Fruit fly (Drosophila melanogaster) whole organism, embryonic: ENCODE results near the gene yellow-g2.
A peak's percentile ranks its signal among the peaks of the same experiment; 100 is the strongest.

ENCODE experiments used
- Antp ChIP-seq: fragments of 200-800 bp; sonication (Bioruptor generic); optimal IDR thresholded peaks from 3 replicates; lab custom pipeline; 2016; ENCODE audit warnings: missing biosample characterization, missing genetic modification characterization
- C15 ChIP-seq: fragments of 200-800 bp; sonication (Bioruptor generic); IDR thresholded peaks from 3 replicates; pipeline ENCODE4 v1.3.6; 2022; ENCODE audit warnings: missing biosample characterization, missing genetic modification characterization
- CG10462 ChIP-seq: fragments of 200-800 bp; sonication (Bioruptor generic); optimal IDR thresholded peaks from 2 replicates; lab custom pipeline; 2016; ENCODE audit warnings: missing biosample characterization, missing genetic modification characterization
- CG12104 ChIP-seq: fragments of 200-800 bp; sonication (Bioruptor generic); optimal IDR thresholded peaks from 3 replicates; lab custom pipeline; 2016; ENCODE audit warnings: missing biosample characterization, missing genetic modification characterization
- CG12769 ChIP-seq: fragments of 200-800 bp; sonication (Bioruptor generic); optimal IDR thresholded peaks from 2 replicates; lab custom pipeline; 2019; ENCODE audit warnings: missing biosample characterization, mild to moderate bottlenecking, missing genetic modification characterization, moderate library complexity
- CG14965 ChIP-seq: fragments of 200-800 bp; sonication (Bioruptor generic); optimal IDR thresholded peaks from 2 replicates; lab custom pipeline; 2016; ENCODE audit warnings: missing biosample characterization, missing genetic modification characterization, borderline replicate concordance
- CG15696 ChIP-seq: fragments of 200-800 bp; sonication (Bioruptor generic); optimal IDR thresholded peaks from 2 replicates; lab custom pipeline; 2019; ENCODE audit warnings: missing biosample characterization, mild to moderate bottlenecking, missing genetic modification characterization, moderate library complexity
- CG1603 ChIP-seq: fragments of 200-800 bp; sonication (Bioruptor generic); optimal IDR thresholded peaks from 2 replicates; lab custom pipeline; 2019; ENCODE audit warnings: missing biosample characterization, mild to moderate bottlenecking, missing genetic modification characterization, moderate library complexity
- CG16779 ChIP-seq: fragments of 200-800 bp; sonication (Bioruptor generic); IDR thresholded peaks from 2 replicates; pipeline ENCODE4 v1.3.6; 2022; ENCODE audit warnings: missing biosample characterization, missing genetic modification characterization
- CG17186 ChIP-seq: fragments of 200-800 bp; sonication (Bioruptor generic); optimal IDR thresholded peaks from 3 replicates; lab custom pipeline; 2017; ENCODE audit warnings: missing biosample characterization, missing genetic modification reagents, missing genetic modification characterization
- CG17361 ChIP-seq: fragments of 200-800 bp; sonication (Bioruptor generic); IDR thresholded peaks from 3 replicates; pipeline ENCODE4 v1.3.6; 2022; ENCODE audit warnings: missing biosample characterization, missing genetic modification characterization
- CG2129 ChIP-seq: fragments of 200-800 bp; sonication (Bioruptor generic); IDR thresholded peaks from 2 replicates; pipeline ENCODE4 v1.3.6; 2022; ENCODE audit warnings: missing biosample characterization, missing genetic modification characterization; ENCODE audit not compliant: partially characterized antibody
- CG3065 ChIP-seq: fragments of 200-800 bp; sonication (Bioruptor generic); optimal IDR thresholded peaks from 2 replicates; lab custom pipeline; 2016; ENCODE audit warnings: missing biosample characterization, missing genetic modification characterization
- CG32767 ChIP-seq: fragments of 200-800 bp; sonication (Bioruptor generic); IDR thresholded peaks from 2 replicates; pipeline ENCODE4 v1.3.6; 2022; ENCODE audit warnings: missing biosample characterization, missing genetic modification characterization
- CG4404 ChIP-seq: fragments of 200-800 bp; sonication (Bioruptor generic); IDR thresholded peaks from 2 replicates; pipeline ENCODE4 v1.3.6; 2022; ENCODE audit warnings: missing biosample characterization, missing genetic modification characterization
- CG4730 ChIP-seq: fragments of 200-800 bp; sonication (Bioruptor generic); IDR thresholded peaks from 2 replicates; pipeline ENCODE4 v1.3.6; 2022; ENCODE audit warnings: missing biosample characterization, missing genetic modification characterization
- CG7556 ChIP-seq: fragments of 200-800 bp; sonication (Bioruptor generic); optimal IDR thresholded peaks from 2 replicates; lab custom pipeline; 2017; ENCODE audit warnings: missing biosample characterization, mild to moderate bottlenecking, missing genetic modification characterization
- CG8765 ChIP-seq: fragments of 200-800 bp; sonication (Bioruptor generic); IDR thresholded peaks from 2 replicates; pipeline ENCODE4 v1.3.6; 2022; ENCODE audit warnings: missing biosample characterization, missing genetic modification characterization
- CG9932 ChIP-seq: fragments of 200-800 bp; sonication (Bioruptor generic); IDR thresholded peaks from 2 replicates; pipeline ENCODE4 v1.3.6; 2022; ENCODE audit warnings: missing biosample characterization, missing genetic modification characterization
- D19B ChIP-seq: fragments of 200-800 bp; sonication (Bioruptor generic); optimal IDR thresholded peaks from 2 replicates; lab custom pipeline; 2017; ENCODE audit warnings: missing biosample characterization, mild to moderate bottlenecking, missing genetic modification characterization
- Dref ChIP-seq: fragments of 200-800 bp; sonication (Bioruptor generic); IDR thresholded peaks from 2 replicates; pipeline ENCODE4 v1.3.6; 2022; ENCODE audit warnings: missing biosample characterization, missing genetic modification characterization
- Fer1 ChIP-seq: fragments of 200-800 bp; sonication (Bioruptor generic); optimal IDR thresholded peaks from 2 replicates; lab custom pipeline; 2017; ENCODE audit warnings: missing biosample characterization, mild to moderate bottlenecking, missing genetic modification characterization
- Hey ChIP-seq: fragments of 200-800 bp; sonication (Bioruptor generic); optimal IDR thresholded peaks from 3 replicates; lab custom pipeline; 2018; ENCODE audit warnings: missing biosample characterization, mild to moderate bottlenecking, missing genetic modification characterization
- Hr3 ChIP-seq: fragments of 200-800 bp; sonication (Bioruptor generic); optimal IDR thresholded peaks from 3 replicates; lab custom pipeline; 2016; ENCODE audit warnings: missing biosample characterization, missing genetic modification characterization
- MESR4 ChIP-seq: fragments of 200-800 bp; sonication (Bioruptor generic); optimal IDR thresholded peaks from 2 replicates; lab custom pipeline; 2018; ENCODE audit warnings: missing biosample characterization, mild to moderate bottlenecking, missing genetic modification characterization, moderate library complexity
- NC2α ChIP-seq: fragments of 200-800 bp; sonication (Bioruptor generic); optimal IDR thresholded peaks from 2 replicates; lab custom pipeline; 2016; ENCODE audit warnings: missing biosample characterization, missing genetic modification characterization
- Neu2 ChIP-seq: fragments of 200-800 bp; sonication (Bioruptor generic); optimal IDR thresholded peaks from 3 replicates; lab custom pipeline; 2016; ENCODE audit warnings: missing biosample characterization, missing genetic modification characterization, borderline replicate concordance
- Pdp1 ChIP-seq, 2 experiments: fragments of 200-800 bp; sonication (Bioruptor generic); optimal IDR thresholded peaks; 3 replicates each; lab custom pipeline; 2016; ENCODE audit warnings: missing biosample characterization in 2 of 2, missing genetic modification characterization in 2 of 2, mild to moderate bottlenecking in 1 of 2, moderate library complexity in 1 of 2
- Side ChIP-seq: fragments of 200-800 bp; sonication (Bioruptor generic); optimal IDR thresholded peaks from 2 replicates; lab custom pipeline; 2016; ENCODE audit warnings: missing biosample characterization, missing genetic modification characterization
- Sox100B ChIP-seq: fragments of 200-800 bp; sonication (Bioruptor generic); optimal IDR thresholded peaks from 3 replicates; lab custom pipeline; 2018; ENCODE audit warnings: missing biosample characterization, mild to moderate bottlenecking, missing genetic modification characterization
- abd-A ChIP-seq: fragments of 200-800 bp; sonication (Bioruptor generic); optimal IDR thresholded peaks from 3 replicates; lab custom pipeline; 2019; ENCODE audit warnings: missing biosample characterization, mild to moderate bottlenecking, missing genetic modification characterization, moderate library complexity
- ac ChIP-seq: fragments of 200-800 bp; sonication (Bioruptor generic); optimal IDR thresholded peaks from 3 replicates; lab custom pipeline; 2017; ENCODE audit warnings: missing biosample characterization, mild to moderate bottlenecking, missing genetic modification characterization
- chn ChIP-seq: fragments of 200-800 bp; sonication (Bioruptor generic); optimal IDR thresholded peaks from 2 replicates; lab custom pipeline; 2016; ENCODE audit warnings: missing biosample characterization, missing genetic modification characterization
- ci ChIP-seq: fragments of 200-800 bp; sonication (Bioruptor generic); IDR thresholded peaks from 3 replicates; pipeline ENCODE4 v1.3.6; 2022; ENCODE audit warnings: missing biosample characterization, missing genetic modification characterization
- dati ChIP-seq: fragments of 200-800 bp; sonication (Bioruptor generic); IDR thresholded peaks from 2 replicates; pipeline ENCODE4 v1.3.6; 2022; ENCODE audit warnings: missing biosample characterization, missing genetic modification characterization
- disco-r ChIP-seq: fragments of 200-800 bp; sonication (Bioruptor generic); optimal IDR thresholded peaks from 2 replicates; lab custom pipeline; 2016; ENCODE audit warnings: missing biosample characterization, missing genetic modification characterization
- esg ChIP-seq: fragments of 200-800 bp; sonication (Bioruptor generic); conservative IDR thresholded peaks from 2 replicates; pipeline ENCODE4 v1.3.6; 2022; ENCODE audit warnings: missing biosample characterization, missing genetic modification characterization
- fd3F ChIP-seq: fragments of 200-800 bp; sonication (Bioruptor generic); optimal IDR thresholded peaks from 2 replicates; lab custom pipeline; 2018; ENCODE audit warnings: missing biosample characterization, mild to moderate bottlenecking, missing genetic modification characterization, moderate library complexity
- gem ChIP-seq: fragments of 200-800 bp; sonication (Bioruptor generic); optimal IDR thresholded peaks from 2 replicates; lab custom pipeline; 2019; ENCODE audit warnings: missing biosample characterization, mild to moderate bottlenecking, missing genetic modification characterization, moderate library complexity
- gro ChIP-seq: fragments of 200-800 bp; sonication (Bioruptor generic); optimal IDR thresholded peaks from 2 replicates; lab custom pipeline; 2016; ENCODE audit warnings: missing biosample characterization, missing genetic modification characterization
- gsb-n ChIP-seq: fragments of 200-800 bp; sonication (Bioruptor generic); optimal IDR thresholded peaks from 3 replicates; lab custom pipeline; 2018; ENCODE audit warnings: missing biosample characterization, mild to moderate bottlenecking, missing genetic modification characterization
- h ChIP-seq: fragments of >200 bp; optimal IDR thresholded peaks from 2 replicates; lab custom pipeline; 2017
- ham ChIP-seq: fragments of 200-800 bp; sonication (Bioruptor generic); IDR thresholded peaks from 2 replicates; pipeline ENCODE4 v1.3.6; 2022; ENCODE audit warnings: missing biosample characterization, missing genetic modification characterization
- ind ChIP-seq: fragments of 200-800 bp; sonication (Bioruptor generic); optimal IDR thresholded peaks from 3 replicates; lab custom pipeline; 2016; ENCODE audit warnings: missing biosample characterization, missing genetic modification characterization
- jigr1 ChIP-seq: fragments of 200-800 bp; sonication (Bioruptor generic); IDR thresholded peaks from 3 replicates; pipeline ENCODE4 v1.3.6; 2022; ENCODE audit warnings: missing biosample characterization, missing genetic modification characterization
- jumu ChIP-seq: fragments of 200-800 bp; sonication (Bioruptor generic); optimal IDR thresholded peaks from 3 replicates; lab custom pipeline; 2016; ENCODE audit warnings: missing biosample characterization, missing genetic modification characterization
- ken ChIP-seq: fragments of 200-800 bp; sonication (Bioruptor generic); IDR thresholded peaks from 3 replicates; pipeline ENCODE4 v1.3.6; 2022; ENCODE audit warnings: missing biosample characterization, missing genetic modification characterization
- otp ChIP-seq: fragments of 200-800 bp; sonication (Bioruptor generic); IDR thresholded peaks from 3 replicates; pipeline ENCODE4, ENCODE4 v1.3.6; 2022; ENCODE audit warnings: missing biosample characterization, missing genetic modification characterization
- pnt ChIP-seq: fragments of 200-800 bp; sonication (Bioruptor generic); optimal IDR thresholded peaks from 3 replicates; lab custom pipeline; 2016; ENCODE audit warnings: missing biosample characterization, missing genetic modification characterization
- trem ChIP-seq: fragments of 200-800 bp; optimal IDR thresholded peaks from 3 replicates; lab custom pipeline; 2019; ENCODE audit warnings: missing biosample characterization, mild to moderate bottlenecking, missing genetic modification characterization, moderate library complexity
- unc-4 ChIP-seq: fragments of 200-800 bp; sonication (Bioruptor generic); IDR thresholded peaks from 2 replicates; pipeline ENCODE4 v1.3.6; 2022; ENCODE audit warnings: missing biosample characterization, missing genetic modification characterization; ENCODE audit not compliant: partially characterized antibody

Gene yellow-g2

dm6 chr3L:2262515-2262944 is 13.8 kb upstream of the yellow-g2 start, which contains the start of the genes oxt and CG13807 (continued):
- TF ChIP-seq Dref (GFP tag; lab: Robert Waterston, UW) (no peak), CG15696 (tag; lab: Kevin White, UChicago) (peak; percentile 81), Neu2 (no peak), gsb-n (tag; lab: Kevin White, UChicago) (peak; percentile 81), trem (peak; percentile 88), ken (peak; percentile 92), Side (peak; percentile 47), dati (GFP tag; lab: Robert Waterston, UW) (0 out of 2 replicates have a peak, but pooled peaks have one; percentile 35), CG12769 (tag; lab: Kevin White, UChicago) (peak; percentile 89), esg (peak; percentile 84), C15 (GFP tag; lab: Robert Waterston, UW) (peak; percentile 74; the same call in 2 of the 3 replicates), CG4404 (GFP tag; lab: Robert Waterston, UW) (peak; percentile 82), disco-r (GFP tag; lab: Kevin White, UChicago) (no peak), jigr1 (peak; percentile 57; the same call in 1 of the 3 replicates), CG1603 (tag; lab: Kevin White, UChicago) (peak; percentile 89), fd3F (peak; percentile 87), Fer1 (GFP tag; lab: Kevin White, UChicago) (peak; percentile 81), CG12104 (GFP tag; lab: Kevin White, UChicago) (peak; percentile 80), unc-4 (peak; percentile 36; the same call in 1 of the 2 replicates), CG16779 (peak; percentile 77), CG14965 (GFP tag; lab: Kevin White, UChicago) (no peak), ac (GFP tag; lab: Kevin White, UChicago) (peak; percentile 62), ind (GFP tag; lab: Kevin White, UChicago) (peak; percentile 87), abd-A (no peak), CG8765 (GFP tag; lab: Robert Waterston, UW) (peak; percentile 81), Sox100B (GFP tag; lab: Kevin White, UChicago) (no peak), gem (tag; lab: Kevin White, UChicago) (peak; percentile 93), CG32767 (peak; percentile 89), Hr3 (peak; percentile 86), MESR4 (GFP tag; lab: Kevin White, UChicago) (peak; percentile 67), ci (GFP tag; lab: Robert Waterston, UW) (peak; percentile 94), chn (GFP tag; lab: Kevin White, UChicago) (peak; percentile 62), gro (GFP tag; lab: Kevin White, UChicago) (peak; percentile 77), ham (peak; percentile 53; the same call in 1 of the 2 replicates), otp (GFP tag; lab: Robert Waterston, UW) (peak; percentile 70), CG2129 (GFP tag; lab: Robert Waterston, UW) (no peak), CG4730 (GFP tag; lab: Robert Waterston, UW) (peak; percentile 80), Antp (GFP tag; lab: Kevin White, UChicago) (peak; percentile 49), CG17361 (GFP tag; lab: Robert Waterston, UW) (peak; percentile 93), CG17186 (GFP tag; lab: Kevin White, UChicago) (peak; percentile 71), pnt (peak; percentile 58), h (lab: Kevin White, UChicago) (no peak), CG7556 (GFP tag; lab: Kevin White, UChicago) (peak; percentile 82), CG9932 (peak; percentile 92), jumu (GFP tag; lab: Kevin White, UChicago) (no peak), Pdp1 (GFP tag; optimal IDR thresholded peaks at IDR 0.05; lab: Kevin White, UChicago) (peak; percentile 64 to 77), CG10462 (GFP tag; lab: Kevin White, UChicago) (peak; percentile 72), Hey (peak; percentile 44), CG3065 (GFP tag; lab: Kevin White, UChicago) (peak; percentile 59), NC2α (GFP tag; lab: Kevin White, UChicago) (no peak), D19B (peak; percentile 66)
